Fruit fly (Drosophila melanogaster) S2 (cell line): ENCODE data around the gene ssx.

Source experiments
- CG8478 ChIP-seq: fragments of >200 bp; optimal IDR thresholded peaks from 2 replicates; lab custom pipeline; 2018
- CTCF ChIP-seq, 2 experiments: fragments of >200 bp; optimal IDR thresholded peaks; 2 replicates each; lab custom pipeline; 2018

dm6 chrX:1411225-1411932, 41.0 kb downstream of the ssx start:
- TF ChIP-seq CTCF (optimal IDR thresholded peaks at IDR 0.05; lab: Kevin White, UChicago) (no peak), CG8478 (lab: Kevin White, UChicago) (no peak)
